Fruit fly (Drosophila melanogaster): ENCODE results near the gene Pi3K92E.
A peak's percentile ranks its signal among the peaks of the same experiment; 100 is the strongest.

Gene Pi3K92E

DNA sequence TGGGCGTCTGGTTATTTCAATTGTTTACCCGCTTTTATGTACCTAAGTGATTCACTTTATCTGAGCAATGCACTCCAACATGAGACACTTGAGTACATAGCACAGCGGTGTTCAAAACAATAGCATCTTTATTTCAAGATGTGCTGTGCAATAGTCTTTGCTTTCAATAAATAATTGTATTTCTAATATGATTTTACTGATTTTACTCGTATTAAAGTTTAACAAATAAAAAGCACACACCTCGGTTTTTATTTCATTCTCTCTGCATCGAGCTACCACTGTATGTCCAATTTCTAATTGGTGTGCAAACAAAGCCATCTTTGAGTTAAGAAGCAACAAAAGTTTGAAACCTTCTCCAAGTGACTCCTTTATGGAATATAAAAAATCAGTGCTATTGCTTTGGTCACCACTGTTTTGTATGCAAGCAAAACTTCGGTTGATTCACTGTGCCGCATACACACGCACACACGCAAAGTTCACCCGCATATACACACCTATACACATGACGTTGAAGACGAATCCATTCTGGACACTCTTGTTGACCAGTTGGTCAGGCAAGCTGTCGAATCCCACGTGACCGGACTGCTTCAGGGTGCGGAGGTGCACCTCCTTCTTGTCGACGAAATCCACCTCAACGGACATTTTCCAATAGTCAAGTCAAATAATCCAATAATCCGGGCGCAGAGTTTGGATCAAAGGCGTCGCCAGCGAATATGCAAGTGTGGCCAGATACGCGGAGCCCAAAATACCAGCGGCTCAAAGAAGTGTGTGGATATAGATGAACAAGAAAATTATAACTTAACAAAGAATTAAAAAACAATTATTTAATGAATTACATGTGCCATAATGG lies 46.7 kb downstream of the Pi3K92E start, which contains the start of gene Septin2 (continued):
- TF ChIP-seq kah (GFP tag; optimal IDR thresholded peaks at IDR 0.05): peak; percentile 46
- TF ChIP-seq CG4424 (GFP tag; optimal IDR thresholded peaks at IDR 0.05): peak; percentile 83
- peak; percentile 34 for TF ChIP-seq CG9817 (tag; optimal IDR thresholded peaks at IDR 0.05)
- peak; percentile 70 for TF ChIP-seq HLH3B (GFP tag; IDR thresholded peaks at IDR 0.05)
- TF ChIP-seq CG4328 (GFP tag; optimal IDR thresholded peaks at IDR 0.05): peak; percentile 50
- TF ChIP-seq hbn (GFP tag; IDR thresholded peaks at IDR 0.05; ENCODE audit: partially characterized antibody): no peak
- TF ChIP-seq CG3065 (GFP tag; optimal IDR thresholded peaks at IDR 0.05): no peak
- TF ChIP-seq pzg (GFP tag; optimal IDR thresholded peaks at IDR 0.05): peak; percentile 44
- TF ChIP-seq CG15011 (GFP tag; optimal IDR thresholded peaks at IDR 0.05): peak; percentile 68
- TF ChIP-seq Jarid2 (GFP tag; optimal IDR thresholded peaks at IDR 0.05): no peak
- peak; percentile 87 for TF ChIP-seq nmo (GFP tag; optimal IDR thresholded peaks at IDR 0.05)
- peak; percentile 49 for TF ChIP-seq trem (tag; optimal IDR thresholded peaks at IDR 0.05)
- peak; percentile 44 for TF ChIP-seq CG2116 (GFP tag; optimal IDR thresholded peaks at IDR 0.05)
- TF ChIP-seq usp (GFP tag; optimal IDR thresholded peaks at IDR 0.05): no peak
- TF ChIP-seq Sox102F (GFP tag; optimal IDR thresholded peaks at IDR 0.05): peak; percentile 82
- peak; percentile 23 for TF ChIP-seq sug (tag; optimal IDR thresholded peaks at IDR 0.05)
- no peak for TF ChIP-seq Doc3 (GFP tag; IDR thresholded peaks at IDR 0.05; ENCODE audit: partially characterized antibody)
- TF ChIP-seq sr (GFP tag; IDR thresholded peaks at IDR 0.05): 0 out of 3 replicates have a peak, but pooled peaks have one; percentile 18
- peak; percentile 14 for TF ChIP-seq Dip3 (GFP tag; optimal IDR thresholded peaks at IDR 0.05)
- peak; percentile 24 for TF ChIP-seq CG11398 (GFP tag; optimal IDR thresholded peaks at IDR 0.05)
- peak; percentile 34 for TF ChIP-seq CG12299 (tag; optimal IDR thresholded peaks at IDR 0.05)
- TF ChIP-seq fd102C (GFP tag; optimal IDR thresholded peaks at IDR 0.05): no peak
- peak; percentile 38 for TF ChIP-seq CG4404 (GFP tag; IDR thresholded peaks at IDR 0.05)
- no peak for TF ChIP-seq h (optimal IDR thresholded peaks at IDR 0.05)
- TF ChIP-seq MTF-1 (GFP tag; optimal IDR thresholded peaks at IDR 0.05; ENCODE audit: borderline replicate concordance): peak; percentile 65
- no peak for TF ChIP-seq CG11085 (GFP tag; IDR thresholded peaks at IDR 0.05)
- no peak for TF ChIP-seq D (optimal IDR thresholded peaks at IDR 0.05)
- TF ChIP-seq D (GFP tag; optimal IDR thresholded peaks at IDR 0.05): peak; percentile 89
- TF ChIP-seq crp (GFP tag; optimal IDR thresholded peaks at IDR 0.05): no peak
- peak; percentile 74 for TF ChIP-seq Hr3 (GFP tag; optimal IDR thresholded peaks at IDR 0.05)
- TF ChIP-seq CG3281 (GFP tag; optimal IDR thresholded peaks at IDR 0.05): peak; percentile 80
- peak; percentile 58; the same call in 1 of the 2 replicates for TF ChIP-seq Ada2b (GFP tag; IDR thresholded peaks at IDR 0.05)
- TF ChIP-seq CG30020 (tag; optimal IDR thresholded peaks at IDR 0.05): no peak
- no peak for TF ChIP-seq gsb (GFP tag; IDR thresholded peaks at IDR 0.05)
- TF ChIP-seq eyg (GFP tag; optimal IDR thresholded peaks at IDR 0.05): no peak
- peak; percentile 64 for TF ChIP-seq slp2 (GFP tag; optimal IDR thresholded peaks at IDR 0.05)
- TF ChIP-seq CG2875 (GFP tag; optimal IDR thresholded peaks at IDR 0.05): peak; percentile 79
- no peak for TF ChIP-seq gce (GFP tag; IDR thresholded peaks at IDR 0.05)
- TF ChIP-seq stwl (tag; optimal IDR thresholded peaks at IDR 0.05): no peak
- no peak for TF ChIP-seq H2.0 (GFP tag; IDR thresholded peaks at IDR 0.05)
- peak; percentile 75 for TF ChIP-seq sisA (GFP tag; IDR thresholded peaks at IDR 0.05)
- TF ChIP-seq chif (GFP tag; optimal IDR thresholded peaks at IDR 0.05): peak; percentile 49 to 83
- peak; percentile 59 for TF ChIP-seq salm (tag; optimal IDR thresholded peaks at IDR 0.05)
- TF ChIP-seq NfI (GFP tag; optimal IDR thresholded peaks at IDR 0.05): peak; percentile 64
- peak; percentile 56; the same call in 1 of the 2 replicates for TF ChIP-seq ssp (GFP tag; IDR thresholded peaks at IDR 0.05)
- TF ChIP-seq CG2202 (tag; optimal IDR thresholded peaks at IDR 0.05): peak; percentile 62
- TF ChIP-seq CG11456 (GFP tag; IDR thresholded peaks at IDR 0.05): peak; percentile 42; the same call in 1 of the 3 replicates
- TF ChIP-seq CG34376 (GFP tag; optimal IDR thresholded peaks at IDR 0.05): no peak
- TF ChIP-seq Ssrp (tag; optimal IDR thresholded peaks at IDR 0.05): peak; percentile 82

All from whole organism, embryonic.